Worm (Caenorhabditis elegans): ENCODE data around the gene dpy-19.

DNA sequence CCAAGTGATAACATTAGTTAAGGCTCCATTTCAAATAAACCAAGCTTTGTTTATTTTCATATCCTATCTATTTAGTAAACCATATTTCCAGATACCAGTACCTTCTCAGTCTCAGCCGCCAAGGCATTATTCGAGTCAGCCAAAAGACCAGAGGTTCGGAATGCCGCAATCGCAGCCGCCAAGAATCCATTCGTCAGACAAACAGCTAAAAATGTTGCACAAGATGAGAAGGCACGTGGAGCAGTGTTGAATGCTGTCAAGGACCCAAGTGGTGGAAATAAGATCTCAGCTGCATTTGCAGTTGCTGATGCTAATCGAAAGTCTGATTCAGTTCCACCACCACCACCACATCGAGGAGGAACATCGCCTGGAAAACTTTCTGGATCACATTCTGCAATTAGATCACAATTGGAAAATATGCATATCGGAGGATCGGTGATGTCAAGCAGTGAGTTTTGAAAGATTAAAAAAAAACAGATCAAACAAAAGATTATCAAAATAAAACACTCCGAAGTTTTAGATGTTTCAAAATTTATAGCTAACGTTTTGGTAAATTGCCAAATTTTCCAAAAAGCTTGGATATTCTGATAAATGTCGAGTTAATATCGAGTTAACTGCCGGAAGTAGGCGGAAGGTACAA, 30.1 kb upstream of the dpy-19 start:
- TF ChIP-seq ref-2 (tag; optimal IDR thresholded peaks at IDR 0.05) (no peak), ceh-24 (tag; optimal IDR thresholded peaks at IDR 0.05) (no peak), K02D7.2 (tag; optimal IDR thresholded peaks at IDR 0.05) (no peak), nhr-11 (tag; optimal IDR thresholded peaks at IDR 0.05) (no peak), ets-4 (tag; optimal IDR thresholded peaks at IDR 0.05) (no peak), che-1 (tag; optimal IDR thresholded peaks at IDR 0.05) (no peak), pqm-1 (tag; optimal IDR thresholded peaks at IDR 0.05) (no peak), sox-4 (tag; optimal IDR thresholded peaks at IDR 0.05) (no peak), ama-1 (optimal IDR thresholded peaks at IDR 0.05) (no peak)

Measured in whole organism, late embryonic.